Worm (Caenorhabditis elegans): ENCODE measurements around the gene sas-5.

sas-5 gene

ce11 chrV:11615948-11616681, 5.6 kb downstream of the sas-5 start, which contains the start of gene nlp-24:
Gene nlp-24 (plus strand): TSS chrV:11616376.
- no peak for TF ChIP-seq elt-3 (tag; optimal IDR thresholded peaks at IDR 0.05)
- TF ChIP-seq nhr-12 (tag; optimal IDR thresholded peaks at IDR 0.05): no peak
- TF ChIP-seq unc-120 (tag; optimal IDR thresholded peaks at IDR 0.05; ENCODE audit: poor library complexity, severe bottlenecking): no peak
- no peak for TF ChIP-seq hlh-1 (tag; optimal IDR thresholded peaks at IDR 0.05)
- TF ChIP-seq snpc-4 (tag; optimal IDR thresholded peaks at IDR 0.05): no peak
- TF ChIP-seq mep-1 (tag; optimal IDR thresholded peaks at IDR 0.05): no peak
- no peak for TF ChIP-seq unc-62 (GFP tag; optimal IDR thresholded peaks at IDR 0.05)
- TF ChIP-seq nhr-237 (tag; optimal IDR thresholded peaks at IDR 0.05): no peak
- no peak for TF ChIP-seq flh-1 (GFP tag; optimal IDR thresholded peaks at IDR 0.05)
- no peak for TF ChIP-seq lin-32 (GFP tag; optimal IDR thresholded peaks at IDR 0.05)
- no peak for TF ChIP-seq sem-2 (GFP tag; optimal IDR thresholded peaks at IDR 0.05)
- TF ChIP-seq lin-13 (tag; optimal IDR thresholded peaks at IDR 0.05): no peak
- no peak for TF ChIP-seq tbx-8 (GFP tag; optimal IDR thresholded peaks at IDR 0.05)
- no peak for TF ChIP-seq ceh-39 (tag; optimal IDR thresholded peaks at IDR 0.05)

DNA sequence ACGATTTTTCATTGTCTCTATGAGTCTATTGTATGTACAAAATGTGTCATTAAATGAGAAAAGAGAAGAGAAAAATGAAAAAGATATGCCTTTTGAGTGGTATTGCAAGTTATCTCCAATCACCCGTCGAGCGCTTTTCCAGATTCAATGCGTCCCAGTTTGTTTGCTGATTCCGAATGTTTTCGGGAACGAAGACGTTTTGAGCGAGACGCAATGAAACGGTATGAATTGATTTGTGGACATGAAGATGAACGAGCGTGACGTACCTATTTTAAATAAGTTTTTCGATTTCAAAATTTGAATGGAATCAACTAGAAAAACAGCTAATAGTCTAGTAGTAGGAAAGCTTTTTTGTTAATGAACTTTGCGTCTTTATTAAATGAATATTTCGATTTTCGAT, 6.3 kb downstream of the sas-5 start:
- no peak for TF ChIP-seq ceh-39 (tag; optimal IDR thresholded peaks at IDR 0.05)
- no peak for TF ChIP-seq elt-3 (tag; optimal IDR thresholded peaks at IDR 0.05)
- TF ChIP-seq lsy-2 (tag; optimal IDR thresholded peaks at IDR 0.05): no peak
- no peak for TF ChIP-seq mls-2 (tag; optimal IDR thresholded peaks at IDR 0.05)
- no peak for TF ChIP-seq lin-32 (GFP tag; optimal IDR thresholded peaks at IDR 0.05)

DNA sequence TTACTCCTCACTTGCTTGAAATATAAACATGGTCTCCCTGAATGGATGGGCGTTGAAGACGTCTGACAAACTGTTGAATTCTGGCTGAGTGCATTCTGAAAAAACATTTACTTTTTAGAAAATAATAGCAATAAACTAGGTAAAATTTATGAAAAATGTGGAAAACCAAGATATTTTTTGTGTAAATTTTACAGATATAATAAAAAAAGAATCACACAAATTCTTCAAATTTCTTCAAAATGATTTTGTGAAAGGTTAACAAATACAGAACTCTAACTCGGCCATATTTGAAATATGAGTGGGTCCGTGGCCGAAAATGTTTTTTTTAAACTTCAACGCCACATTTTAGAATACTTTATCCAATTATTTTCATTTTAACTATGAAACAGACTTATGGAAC, 7.6 kb downstream of the sas-5 start, which contains the start of gene glb-15:
Gene glb-15, minus strand, starts transcription at position 101 of the 400 bp plus-strand sequence.
- TF ChIP-seq nhr-28 (tag; optimal IDR thresholded peaks at IDR 0.05) (no peak), drap-1 (GFP tag; optimal IDR thresholded peaks at IDR 0.05) (no peak), hlh-1 (tag; optimal IDR thresholded peaks at IDR 0.05) (no peak), elt-1 (tag; optimal IDR thresholded peaks at IDR 0.05; ENCODE audit: borderline replicate concordance, insufficient read depth) (no peak), elt-3 (tag; optimal IDR thresholded peaks at IDR 0.05) (no peak), sptf-1 (tag; optimal IDR thresholded peaks at IDR 0.05) (no peak), mep-1 (tag; optimal IDR thresholded peaks at IDR 0.05) (no peak), ceh-39 (tag; optimal IDR thresholded peaks at IDR 0.05) (no peak), nhr-76 (tag; optimal IDR thresholded peaks at IDR 0.05) (no peak), unc-39 (tag; optimal IDR thresholded peaks at IDR 0.05) (no peak), ztf-11 (tag; optimal IDR thresholded peaks at IDR 0.05) (no peak), lin-13 (tag; optimal IDR thresholded peaks at IDR 0.05) (no peak), cnd-1 (tag; optimal IDR thresholded peaks at IDR 0.05) (no peak), mls-2 (tag; optimal IDR thresholded peaks at IDR 0.05) (no peak), unc-62 (GFP tag; optimal IDR thresholded peaks at IDR 0.05) (no peak)

- TF ChIP-seq nhr-237 (tag; optimal IDR thresholded peaks at IDR 0.05): no peak
- no peak for TF ChIP-seq unc-39 (tag; optimal IDR thresholded peaks at IDR 0.05)
- no peak for TF ChIP-seq snpc-4 (tag; optimal IDR thresholded peaks at IDR 0.05)
- no peak for TF ChIP-seq ceh-43 (GFP tag; optimal IDR thresholded peaks at IDR 0.05)
- TF ChIP-seq elt-1 (tag; optimal IDR thresholded peaks at IDR 0.05; ENCODE audit: borderline replicate concordance, insufficient read depth): no peak
- no peak for TF ChIP-seq unc-62 (GFP tag; optimal IDR thresholded peaks at IDR 0.05)
- no peak for TF ChIP-seq drap-1 (GFP tag; optimal IDR thresholded peaks at IDR 0.05)
- TF ChIP-seq sem-2 (GFP tag; optimal IDR thresholded peaks at IDR 0.05): no peak
- no peak for TF ChIP-seq M03D4.4 (tag; optimal IDR thresholded peaks at IDR 0.05)
- TF ChIP-seq mab-5 (tag; optimal IDR thresholded peaks at IDR 0.05): no peak
Observed at ce11 chrV:11620081-11620480, 9.5 kb downstream of the sas-5 start.

DNA sequence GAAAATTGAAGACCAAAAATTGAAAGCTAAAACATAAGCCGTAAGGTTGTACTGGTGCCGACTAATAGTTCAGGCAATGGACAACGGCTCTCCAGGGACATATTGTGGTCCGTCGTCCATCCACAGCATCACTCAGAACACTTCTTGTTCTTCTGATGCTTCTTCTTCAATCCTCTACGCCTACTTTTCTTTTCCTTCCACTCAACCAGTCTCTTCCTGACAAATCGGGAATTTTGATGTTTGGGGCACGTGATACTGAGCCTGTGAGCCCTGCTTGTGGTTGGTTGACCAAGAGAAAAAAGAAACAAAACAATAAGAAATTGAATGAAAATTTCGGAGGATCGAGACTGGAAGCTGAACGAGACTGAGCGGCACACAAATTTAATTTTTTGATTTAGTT, 10.7 kb downstream of the sas-5 start:
- TF ChIP-seq lsy-2 (tag; optimal IDR thresholded peaks at IDR 0.05): no peak
- no peak for TF ChIP-seq tbx-8 (GFP tag; optimal IDR thresholded peaks at IDR 0.05)
- no peak for TF ChIP-seq ztf-11 (tag; optimal IDR thresholded peaks at IDR 0.05)
- TF ChIP-seq blmp-1 (tag; optimal IDR thresholded peaks at IDR 0.05): no peak
- no peak for TF ChIP-seq ceh-43 (GFP tag; optimal IDR thresholded peaks at IDR 0.05)
- no peak for TF ChIP-seq drap-1 (GFP tag; optimal IDR thresholded peaks at IDR 0.05)
- no peak for TF ChIP-seq lin-32 (GFP tag; optimal IDR thresholded peaks at IDR 0.05)
- no peak for TF ChIP-seq elt-3 (tag; optimal IDR thresholded peaks at IDR 0.05)
- TF ChIP-seq ham-2 (GFP tag; optimal IDR thresholded peaks at IDR 0.05): no peak
- no peak for TF ChIP-seq nhr-12 (tag; optimal IDR thresholded peaks at IDR 0.05)
- TF ChIP-seq snpc-4 (tag; optimal IDR thresholded peaks at IDR 0.05): no peak
- no peak for TF ChIP-seq nhr-76 (tag; optimal IDR thresholded peaks at IDR 0.05)
- TF ChIP-seq mab-5 (tag; optimal IDR thresholded peaks at IDR 0.05): no peak
- no peak for TF ChIP-seq unc-39 (tag; optimal IDR thresholded peaks at IDR 0.05)
- no peak for TF ChIP-seq nhr-2 (tag; optimal IDR thresholded peaks at IDR 0.05)
- no peak for TF ChIP-seq sptf-1 (tag; optimal IDR thresholded peaks at IDR 0.05)
- TF ChIP-seq mls-2 (tag; optimal IDR thresholded peaks at IDR 0.05): no peak
- TF ChIP-seq cnd-1 (tag; optimal IDR thresholded peaks at IDR 0.05): no peak
- TF ChIP-seq mep-1 (tag; optimal IDR thresholded peaks at IDR 0.05): no peak

Measured in whole organism, mixed stage, embryonic.